Worm (Caenorhabditis elegans) whole organism, L1 larva: ENCODE measurements around the gene lnkn-1.
A peak's percentile ranks its signal among the peaks of the same experiment; 100 is the strongest.

Experiments
- C16A3.4 ChIP-seq: fragments of 150-350 bp; optimal IDR thresholded peaks from 2 replicates; lab custom pipeline; 2014; ENCODE audit warnings: missing biosample characterization, missing genetic modification characterization
- C34B4.2 ChIP-seq: sonication (generic microtip); optimal IDR thresholded peaks from 2 replicates; lab custom pipeline; 2017; ENCODE audit warnings: mild to moderate bottlenecking, missing genetic modification characterization, missing compliant biosample characterization
- F16B12.6 ChIP-seq: fragments of 150-350 bp; optimal IDR thresholded peaks from 2 replicates; lab custom pipeline; 2014; ENCODE audit warnings: missing biosample characterization, missing genetic modification characterization
- Y116A8C.19 ChIP-seq: sonication (generic microtip); optimal IDR thresholded peaks from 2 replicates; lab custom pipeline; 2016; ENCODE audit warnings: missing compliant biosample characterization, missing genetic modification characterization, borderline replicate concordance
- aha-1 ChIP-seq: fragments of 150-350 bp; optimal IDR thresholded peaks from 2 replicates; lab custom pipeline; 2014; ENCODE audit warnings: missing biosample characterization, missing genetic modification characterization
- alr-1 ChIP-seq: fragments of 200-800 bp; sonication (Bioruptor generic); optimal IDR thresholded peaks from 2 replicates; lab custom pipeline; 2018; ENCODE audit warnings: borderline replicate concordance, mild to moderate bottlenecking, missing genetic modification characterization, missing compliant biosample characterization
- ama-1 ChIP-seq: fragments of 150-350 bp; optimal IDR thresholded peaks from 2 replicates; lab custom pipeline; 2014
- ceh-8 ChIP-seq: fragments of 200-800 bp; sonication (Bioruptor generic); optimal IDR thresholded peaks from 2 replicates; lab custom pipeline; 2018; ENCODE audit warnings: mild to moderate bottlenecking, missing genetic modification characterization, moderate library complexity, missing compliant biosample characterization
- ceh-82 ChIP-seq, 3 experiments: fragments of 150-350 bp in 1 of 3; sonication (generic microtip) in 2 of 3; optimal IDR thresholded peaks; 2 replicates each; lab custom pipeline; 2014 to 2017; ENCODE audit warnings: missing biosample characterization in 3 of 3, missing genetic modification characterization in 3 of 3
- ceh-88 ChIP-seq: fragments of 200-800 bp; sonication (Bioruptor generic); IDR thresholded peaks from 2 replicates; pipeline ENCODE4 v1.3.6; 2022; ENCODE audit warnings: missing genetic modification characterization, missing compliant biosample characterization
- dpl-1 ChIP-seq, 3 experiments: fragments of 150-350 bp in 2 of 3; sonication (generic microtip) in 1 of 3; optimal IDR thresholded peaks; 2 replicates each; lab custom pipeline; 2014 to 2017; ENCODE audit warnings: missing biosample characterization in 3 of 3, missing genetic modification characterization in 3 of 3, missing genetic modification reagents in 3 of 3
- dsc-1 ChIP-seq: sonication (generic microtip); optimal IDR thresholded peaks from 2 replicates; lab custom pipeline; 2016; ENCODE audit warnings: mild to moderate bottlenecking, missing genetic modification characterization, missing compliant biosample characterization
- efl-1 ChIP-seq, 4 experiments: fragments of 150-350 bp; optimal IDR thresholded peaks in 3 of 4; peaks in 1 of 4; 1 replicate in 1 of 4; 2 replicates in 3 of 4; lab custom pipeline; 2014; ENCODE audit warnings: missing biosample characterization in 2 of 4, missing genetic modification characterization in 2 of 4, missing genetic modification reagents in 2 of 4
- elt-3 ChIP-seq, 6 experiments: fragments of 150-350 bp in 1 of 6; sonication (generic microtip); optimal IDR thresholded peaks; 2 replicates each; lab custom pipeline; 2017 to 2018; ENCODE audit warnings: missing biosample characterization in 6 of 6, missing genetic modification characterization in 6 of 6, inconsistent platforms in 1 of 6
- irx-1 ChIP-seq: sonication (generic microtip); optimal IDR thresholded peaks from 2 replicates; lab custom pipeline; 2016; ENCODE audit warnings: missing genetic modification characterization, missing compliant biosample characterization
- isw-1 ChIP-seq: fragments of 200-800 bp; sonication (Bioruptor generic); IDR thresholded peaks from 2 replicates; pipeline ENCODE4 v1.3.6; 2022; ENCODE audit warnings: missing genetic modification characterization, missing compliant biosample characterization
- lin-13 ChIP-seq: fragments of 150-350 bp; optimal IDR thresholded peaks from 2 replicates; lab custom pipeline; 2014; ENCODE audit warnings: missing biosample characterization, missing genetic modification reagents, missing genetic modification characterization
- lin-14 ChIP-seq: fragments of 200-800 bp; sonication (Bioruptor generic); optimal IDR thresholded peaks from 2 replicates; lab custom pipeline; 2018; ENCODE audit warnings: mild to moderate bottlenecking, missing genetic modification characterization, moderate library complexity, missing compliant biosample characterization
- lin-35 ChIP-seq, 2 experiments: fragments of 150-350 bp; optimal IDR thresholded peaks; 2 replicates each; lab custom pipeline; 2014; ENCODE audit warnings: missing biosample characterization in 2 of 2, missing genetic modification characterization in 2 of 2, missing genetic modification reagents in 2 of 2
- lir-3 ChIP-seq: sonication (generic microtip); optimal IDR thresholded peaks from 2 replicates; lab custom pipeline; 2016; ENCODE audit warnings: mild to moderate bottlenecking, missing genetic modification characterization, moderate library complexity, missing compliant biosample characterization; ENCODE audit not compliant: poor library complexity
- lsy-2 ChIP-seq, 2 experiments: fragments of 150-350 bp; optimal IDR thresholded peaks; 2 replicates each; lab custom pipeline; 2014; ENCODE audit warnings: missing biosample characterization in 2 of 2, missing genetic modification characterization in 2 of 2
- mab-9 ChIP-seq: fragments of 200-800 bp; sonication (Bioruptor generic); IDR thresholded peaks from 2 replicates; pipeline ENCODE4 v1.3.6; 2022; ENCODE audit warnings: missing genetic modification reagents, missing genetic modification characterization, missing compliant biosample characterization
- mef-2 ChIP-seq: fragments of 150-350 bp; optimal IDR thresholded peaks from 2 replicates; lab custom pipeline; 2014; ENCODE audit warnings: missing biosample characterization, missing genetic modification characterization
- mep-1 ChIP-seq: fragments of 150-350 bp; optimal IDR thresholded peaks from 2 replicates; lab custom pipeline; 2014; ENCODE audit warnings: missing biosample characterization, missing genetic modification characterization
- nhr-11 ChIP-seq: fragments of 150-350 bp; optimal IDR thresholded peaks from 2 replicates; lab custom pipeline; 2014; ENCODE audit warnings: missing biosample characterization, missing genetic modification characterization
- nhr-12 ChIP-seq: sonication (generic microtip); optimal IDR thresholded peaks from 2 replicates; lab custom pipeline; 2017; ENCODE audit warnings: missing biosample characterization, missing genetic modification characterization
- nhr-20 ChIP-seq: sonication (generic microtip); optimal IDR thresholded peaks from 2 replicates; lab custom pipeline; 2016; ENCODE audit warnings: mild to moderate bottlenecking, missing genetic modification characterization, missing compliant biosample characterization
- nhr-237 ChIP-seq: fragments of 150-350 bp; optimal IDR thresholded peaks from 2 replicates; lab custom pipeline; 2014; ENCODE audit warnings: missing biosample characterization, missing genetic modification characterization
- nhr-76 ChIP-seq: sonication (generic microtip); optimal IDR thresholded peaks from 2 replicates; lab custom pipeline; 2017; ENCODE audit warnings: missing biosample characterization, missing genetic modification characterization
- nhr-77 ChIP-seq: fragments of 150-350 bp; optimal IDR thresholded peaks from 2 replicates; lab custom pipeline; 2014; ENCODE audit warnings: missing biosample characterization, missing genetic modification characterization
- nhr-90 ChIP-seq: sonication (generic microtip); optimal IDR thresholded peaks from 2 replicates; lab custom pipeline; 2016; ENCODE audit warnings: mild to moderate bottlenecking, missing genetic modification characterization, missing compliant biosample characterization; ENCODE audit not compliant: poor library complexity
- rnt-1 ChIP-seq: sonication (generic microtip); optimal IDR thresholded peaks from 2 replicates; lab custom pipeline; 2016; ENCODE audit warnings: mild to moderate bottlenecking, missing genetic modification characterization, moderate library complexity, missing compliant biosample characterization
- skn-1 ChIP-seq: fragments of 150-350 bp; optimal IDR thresholded peaks from 2 replicates; lab custom pipeline; 2014; ENCODE audit warnings: missing biosample characterization, missing genetic modification characterization
- sox-4 ChIP-seq: sonication (generic microtip); optimal IDR thresholded peaks from 2 replicates; lab custom pipeline; 2016; ENCODE audit warnings: missing genetic modification characterization, missing compliant biosample characterization
- sptf-1 ChIP-seq: fragments of 150-350 bp; optimal IDR thresholded peaks from 2 replicates; lab custom pipeline; 2014; ENCODE audit warnings: missing biosample characterization, missing genetic modification characterization
- sup-37 ChIP-seq: fragments of 200-800 bp; sonication (Bioruptor generic); optimal IDR thresholded peaks from 2 replicates; lab custom pipeline; 2018; ENCODE audit warnings: mild to moderate bottlenecking, missing genetic modification characterization, missing compliant biosample characterization
- tbx-2 ChIP-seq: sonication (generic microtip); optimal IDR thresholded peaks from 2 replicates; lab custom pipeline; 2016; ENCODE audit warnings: missing genetic modification characterization, missing compliant biosample characterization
- tlp-1 ChIP-seq: fragments of 150-350 bp; optimal IDR thresholded peaks from 2 replicates; lab custom pipeline; 2014; ENCODE audit warnings: missing biosample characterization, missing genetic modification characterization
- unc-130 ChIP-seq: fragments of 150-350 bp; optimal IDR thresholded peaks from 2 replicates; lab custom pipeline; 2017; ENCODE audit warnings: missing biosample characterization, missing genetic modification characterization, inconsistent platforms
- zag-1 ChIP-seq: fragments of 150-350 bp; optimal IDR thresholded peaks from 2 replicates; lab custom pipeline; 2014; ENCODE audit warnings: missing biosample characterization, missing genetic modification characterization
- zip-4 ChIP-seq: fragments of 200-800 bp; sonication (Bioruptor generic); optimal IDR thresholded peaks from 2 replicates; lab custom pipeline; 2018; ENCODE audit warnings: mild to moderate bottlenecking, missing genetic modification characterization, moderate library complexity, missing compliant biosample characterization
- ztf-11 ChIP-seq, 2 experiments: sonication (generic microtip); optimal IDR thresholded peaks; 2 replicates each; lab custom pipeline; 2016 to 2017; ENCODE audit warnings: missing genetic modification characterization in 2 of 2, missing biosample characterization in 1 of 2, missing compliant biosample characterization in 1 of 2
- ztf-4 ChIP-seq: fragments of 150-350 bp; optimal IDR thresholded peaks from 2 replicates; lab custom pipeline; 2014; ENCODE audit warnings: missing biosample characterization, missing genetic modification characterization

Gene lnkn-1

ce11 chrIII:8904914-8905665, 15.1 kb downstream of the lnkn-1 start, which contains the start of gene unc-32 (continued):
- peak; percentile 21 for TF ChIP-seq tbx-2 (tag; lab: Kevin White, UChicago)
- no peak for TF ChIP-seq ceh-88 (GFP tag; lab: Robert Waterston, UW)
- TF ChIP-seq sox-4 (tag; lab: Kevin White, UChicago) = no peak
- peak; percentile 63 for TF ChIP-seq mep-1
- TF ChIP-seq dpl-1 (GFP tag; optimal IDR thresholded peaks at IDR 0.05; lab: Kevin White, UChicago) = peak in 2 of 3 experiments; percentile 36 to 40
- TF ChIP-seq lir-3 (tag; lab: Kevin White, UChicago) = no peak
- no peak for TF ChIP-seq aha-1 (tag; lab: Kevin White, UChicago)
- TF ChIP-seq nhr-90 (tag; lab: Kevin White, UChicago) = no peak
- TF ChIP-seq nhr-11 (tag; lab: Kevin White, UChicago) = no peak
- TF ChIP-seq nhr-237 (tag; lab: Kevin White, UChicago) = no peak
- TF ChIP-seq tlp-1 = no peak
- TF ChIP-seq efl-1 (optimal IDR thresholded peaks at IDR 0.05; lab: Kevin White, UChicago) = peak; percentile 39 to 40
- peak; percentile 35 to 37 for TF ChIP-seq efl-1 (GFP tag; optimal IDR thresholded peaks at IDR 0.05 in 1 of 2; lab: Kevin White, UChicago)
- no peak for TF ChIP-seq rnt-1 (tag; lab: Kevin White, UChicago)
- TF ChIP-seq ceh-82 (tag; optimal IDR thresholded peaks at IDR 0.05; lab: Kevin White, UChicago) = peak in 2 of 3 experiments; percentile 26 to 72
- no peak for TF ChIP-seq C34B4.2 (tag; lab: Kevin White, UChicago)
- TF ChIP-seq zag-1 = no peak
- TF ChIP-seq C16A3.4 (tag; lab: Kevin White, UChicago) = no peak
- peak; percentile 1 for TF ChIP-seq zip-4 (GFP tag; lab: Kevin White, UChicago)
- TF ChIP-seq mab-9 (GFP tag; lab: Robert Waterston, UW) = no peak
- no peak for TF ChIP-seq ztf-4 (tag; lab: Kevin White, UChicago)
- no peak for TF ChIP-seq Y116A8C.19 (tag; lab: Kevin White, UChicago)
- no peak for TF ChIP-seq sup-37 (GFP tag; lab: Kevin White, UChicago)
- TF ChIP-seq skn-1 (tag; lab: Kevin White, UChicago) = peak; percentile 50
- TF ChIP-seq sptf-1 = no peak
- no peak for TF ChIP-seq ama-1 (lab: Kevin White, UChicago)
- no peak for TF ChIP-seq elt-3 (tag; optimal IDR thresholded peaks at IDR 0.05; lab: Kevin White, UChicago)
- TF ChIP-seq ceh-8 (GFP tag; lab: Kevin White, UChicago) = no peak
- TF ChIP-seq dsc-1 (tag; lab: Kevin White, UChicago) = peak; percentile 41
- TF ChIP-seq nhr-12 (tag; lab: Kevin White, UChicago) = no peak
- TF ChIP-seq lin-35 (GFP tag; optimal IDR thresholded peaks at IDR 0.05; lab: Kevin White, UChicago) = peak; percentile 41 to 47
- peak; percentile 19 to 70 for TF ChIP-seq lsy-2 (tag; optimal IDR thresholded peaks at IDR 0.05; lab: Kevin White, UChicago)
- TF ChIP-seq F16B12.6 (tag; lab: Kevin White, UChicago) = no peak
- no peak for TF ChIP-seq nhr-76 (tag; lab: Kevin White, UChicago)
- TF ChIP-seq irx-1 (tag; lab: Kevin White, UChicago) = no peak
- TF ChIP-seq lin-13 (GFP tag; lab: Kevin White, UChicago) = no peak
- TF ChIP-seq lin-14 (GFP tag; lab: Kevin White, UChicago) = peak; percentile 84
- TF ChIP-seq nhr-77 (tag; lab: Kevin White, UChicago) = no peak
- no peak for TF ChIP-seq ztf-11 (tag; optimal IDR thresholded peaks at IDR 0.05; lab: Kevin White, UChicago)
- TF ChIP-seq mef-2 = no peak
- TF ChIP-seq alr-1 (tag; lab: Kevin White, UChicago) = no peak
- no peak for TF ChIP-seq isw-1
- no peak for TF ChIP-seq unc-130 (tag; lab: Kevin White, UChicago)
- TF ChIP-seq nhr-20 = peak; percentile 4
- TF ChIP-seq, all 84 proteins: peak for 25
